Worm (Caenorhabditis elegans): ENCODE data around the gene K02F3.12.
A peak's percentile ranks its signal among the peaks of the same experiment; 100 is the strongest.

K02F3.12 gene

ce11 chrIII:835713-836278 lies 20.6 kb upstream of the K02F3.12 start (continued):
- TF ChIP-seq somi-1 (GFP tag; optimal IDR thresholded peaks at IDR 0.05) (peak; percentile 86), ets-4 (GFP tag; optimal IDR thresholded peaks at IDR 0.05) (peak; percentile 84), unc-62 (GFP tag; optimal IDR thresholded peaks at IDR 0.05) (no peak), F52B5.7 (tag; optimal IDR thresholded peaks at IDR 0.05) (peak; percentile 99), sdz-38 (tag; optimal IDR thresholded peaks at IDR 0.05) (no peak), unc-130 (GFP tag; optimal IDR thresholded peaks at IDR 0.05) (no peak), sptf-2 (GFP tag; optimal IDR thresholded peaks at IDR 0.05) (peak; percentile 77), zfh-2 (GFP tag; conservative IDR thresholded peaks at IDR 0.05) (peak; percentile 88), ztf-28 (GFP tag; IDR thresholded peaks at IDR 0.05) (no peak), sea-2 (GFP tag; IDR thresholded peaks at IDR 0.05) (no peak), B0035.1 (tag; optimal IDR thresholded peaks at IDR 0.05) (peak; percentile 87), aptf-2 (GFP tag; conservative IDR thresholded peaks at IDR 0.05) (peak; percentile 74), dpff-1 (tag; optimal IDR thresholded peaks at IDR 0.05) (peak; percentile 100), ztf-18 (tag; optimal IDR thresholded peaks at IDR 0.05) (no peak), ceh-27 (GFP tag; optimal IDR thresholded peaks at IDR 0.05) (peak; percentile 81), die-1 (tag; optimal IDR thresholded peaks at IDR 0.05) (peak; percentile 54), Y95B8A.8 (GFP tag; IDR thresholded peaks at IDR 0.05) (peak; percentile 91), ama-1 (optimal IDR thresholded peaks at IDR 0.05) (peak; percentile 91), ama-1 (GFP tag; optimal IDR thresholded peaks at IDR 0.05) (peak in 1 of 2 experiments; percentile 65), F39B2.1 (GFP tag; IDR thresholded peaks at IDR 0.05) (peak; percentile 72; the same call in 1 of the 2 replicates), mxl-1 (tag; optimal IDR thresholded peaks at IDR 0.05) (no peak), B0261.1 (tag; optimal IDR thresholded peaks at IDR 0.05) (peak; percentile 44), lir-1 (GFP tag; conservative IDR thresholded peaks at IDR 0.05) (peak; percentile 77; the same call in 1 of the 2 replicates), F37B4.10 (GFP tag; IDR thresholded peaks at IDR 0.05) (no peak), nhr-27 (tag; optimal IDR thresholded peaks at IDR 0.05) (peak; percentile 98), madf-10 (tag; optimal IDR thresholded peaks at IDR 0.05) (peak; percentile 81), ztf-26 (tag; optimal IDR thresholded peaks at IDR 0.05) (peak; percentile 88), F10E7.11 (tag; optimal IDR thresholded peaks at IDR 0.05) (peak; percentile 98), ceh-91 (GFP tag; IDR thresholded peaks at IDR 0.05) (no peak), ztf-6 (GFP tag; IDR thresholded peaks at IDR 0.05) (peak; percentile 43; the same call in 1 of the 2 replicates), tlf-1 (GFP tag; optimal IDR thresholded peaks at IDR 0.05) (peak; percentile 92), pbrm-1 (GFP tag; IDR thresholded peaks at IDR 0.05) (peak; percentile 96), ceh-40 (GFP tag; IDR thresholded peaks at IDR 0.05) (peak; percentile 94), nhr-179 (tag; optimal IDR thresholded peaks at IDR 0.05) (peak; percentile 45), madf-8 (GFP tag; conservative IDR thresholded peaks at IDR 0.05) (no peak), ceh-100 (GFP tag; IDR thresholded peaks at IDR 0.05) (peak; percentile 81), aptf-3 (GFP tag; IDR thresholded peaks at IDR 0.05) (peak; percentile 96), T26A5.8 (tag; optimal IDR thresholded peaks at IDR 0.05) (peak; percentile 97), chd-7 (tag; optimal IDR thresholded peaks at IDR 0.05) (peak; percentile 99), dpl-1 (GFP tag; optimal IDR thresholded peaks at IDR 0.05) (no peak), mcd-1 (GFP tag; IDR thresholded peaks at IDR 0.05) (peak; percentile 86), attf-3 (GFP tag; conservative IDR thresholded peaks at IDR 0.05) (peak; percentile 69), ztf-3 (GFP tag; optimal IDR thresholded peaks at IDR 0.05) (peak; percentile 91), Y67H2A.10 (GFP tag; conservative IDR thresholded peaks at IDR 0.05) (peak; percentile 86), F22D6.2 (tag; optimal IDR thresholded peaks at IDR 0.05) (peak; percentile 73), hlh-12 (tag; optimal IDR thresholded peaks at IDR 0.05) (no peak), ceh-58 (GFP tag; IDR thresholded peaks at IDR 0.05) (peak; percentile 88; the same call in 1 of the 2 replicates), akir-1 (GFP tag; optimal IDR thresholded peaks at IDR 0.05) (peak; percentile 42), gei-17 (GFP tag; optimal IDR thresholded peaks at IDR 0.05) (peak; percentile 83), hsf-1 (GFP tag; IDR thresholded peaks at IDR 0.05) (peak; percentile 82; the same call in 1 of the 2 replicates)

Data from whole organism, young adult.